Fruit fly (Drosophila melanogaster): ENCODE data around the gene btl.

Gene btl

dm6 chr3L:14053073-14053643 is 22.4 kb upstream of the btl start, which contains the start of the genes CG13484 and Frl (continued):
- TF ChIP-seq Dad (GFP tag; optimal IDR thresholded peaks at IDR 0.05) = peak; percentile 6
- TF ChIP-seq Atf-2 (GFP tag; optimal IDR thresholded peaks at IDR 0.05) = no peak
- no peak for TF ChIP-seq ind (GFP tag; optimal IDR thresholded peaks at IDR 0.05)
- peak; percentile 1 for TF ChIP-seq CG4424 (GFP tag; optimal IDR thresholded peaks at IDR 0.05)
- peak; percentile 51; the same call in 2 of the 3 replicates for TF ChIP-seq row (GFP tag; IDR thresholded peaks at IDR 0.05)
- TF ChIP-seq H15 (GFP tag; IDR thresholded peaks at IDR 0.05) = no peak
- TF ChIP-seq chn (GFP tag; optimal IDR thresholded peaks at IDR 0.05) = no peak
- no peak for TF ChIP-seq CG13624 (GFP tag; optimal IDR thresholded peaks at IDR 0.05)
- TF ChIP-seq tin (GFP tag; optimal IDR thresholded peaks at IDR 0.05) = no peak
- TF ChIP-seq CG14441 (GFP tag; IDR thresholded peaks at IDR 0.05) = no peak
- TF ChIP-seq esg (GFP tag; conservative IDR thresholded peaks at IDR 0.05) = no peak
- TF ChIP-seq Fer2 (tag; optimal IDR thresholded peaks at IDR 0.05) = no peak
- TF ChIP-seq CG6765 (GFP tag; optimal IDR thresholded peaks at IDR 0.05) = no peak
- TF ChIP-seq slbo (GFP tag; IDR thresholded peaks at IDR 0.05) = peak; percentile 38; the same call in 1 of the 2 replicates
- no peak for TF ChIP-seq CG17568 (GFP tag; optimal IDR thresholded peaks at IDR 0.05)
- peak; percentile 96 for TF ChIP-seq CG4617 (GFP tag; optimal IDR thresholded peaks at IDR 0.05; ENCODE audit: borderline replicate concordance)
- TF ChIP-seq CG12104 (GFP tag; optimal IDR thresholded peaks at IDR 0.05) = no peak
- TF ChIP-seq wdn (GFP tag; IDR thresholded peaks at IDR 0.05) = peak; percentile 11; the same call in 1 of the 2 replicates
- 0 out of 3 replicates have a peak, but pooled peaks have one; percentile 16 for TF ChIP-seq CG34224 (GFP tag; IDR thresholded peaks at IDR 0.05; ENCODE audit: partially characterized antibody)
- TF ChIP-seq CG3726 (GFP tag; IDR thresholded peaks at IDR 0.05) = no peak
- TF ChIP-seq CG4282 (GFP tag; optimal IDR thresholded peaks at IDR 0.05) = peak; percentile 61
- TF ChIP-seq Gug (GFP tag; IDR thresholded peaks at IDR 0.05) = peak; percentile 33; the same call in 1 of the 4 replicates
- peak; percentile 39 for TF ChIP-seq Bdp1 (GFP tag; optimal IDR thresholded peaks at IDR 0.05)
- peak; percentile 49 for TF ChIP-seq Sry-δ (GFP tag; optimal IDR thresholded peaks at IDR 0.05)
- peak in 1 of 2 experiments; percentile 39 for TF ChIP-seq dpn (GFP tag; optimal IDR thresholded peaks at IDR 0.05)
- TF ChIP-seq Myb (GFP tag; optimal IDR thresholded peaks at IDR 0.05) = peak; percentile 52
- TF ChIP-seq hbn (GFP tag; IDR thresholded peaks at IDR 0.05; ENCODE audit: partially characterized antibody) = no peak
- TF ChIP-seq sim (GFP tag; IDR thresholded peaks at IDR 0.05) = no peak
- no peak for TF ChIP-seq cato (GFP tag; optimal IDR thresholded peaks at IDR 0.05; ENCODE audit: borderline replicate concordance)
- TF ChIP-seq zen (tag; optimal IDR thresholded peaks at IDR 0.05) = peak; percentile 78
- TF ChIP-seq CG10565 (GFP tag; optimal IDR thresholded peaks at IDR 0.05) = no peak
- no peak for TF ChIP-seq Taf1 (GFP tag; IDR thresholded peaks at IDR 0.05)
- TF ChIP-seq CG15269 (tag; optimal IDR thresholded peaks at IDR 0.05) = peak; percentile 3
- no peak for TF ChIP-seq CG15073 (GFP tag; optimal IDR thresholded peaks at IDR 0.05)
- TF ChIP-seq CG10543 (GFP tag; optimal IDR thresholded peaks at IDR 0.05) = peak; percentile 59
- TF ChIP-seq zen2 (GFP tag; IDR thresholded peaks at IDR 0.05; ENCODE audit: partially characterized antibody) = no peak
- no peak for TF ChIP-seq CG43689 (GFP tag; IDR thresholded peaks at IDR 0.05)
- TF ChIP-seq pum (GFP tag; optimal IDR thresholded peaks at IDR 0.05) = no peak
- peak; percentile 85 for TF ChIP-seq CG33213 (GFP tag; optimal IDR thresholded peaks at IDR 0.05)
- TF ChIP-seq ase (GFP tag; IDR thresholded peaks at IDR 0.05) = no peak
- no peak for TF ChIP-seq sens-2 (GFP tag; IDR thresholded peaks at IDR 0.05)
- no peak for TF ChIP-seq en (GFP tag; optimal IDR thresholded peaks at IDR 0.05)
- no peak for TF ChIP-seq fd96Cb (tag; optimal IDR thresholded peaks at IDR 0.05)
- TF ChIP-seq Nf-YC (tag; optimal IDR thresholded peaks at IDR 0.05) = peak; percentile 70
- TF ChIP-seq Ets97D (GFP tag; optimal IDR thresholded peaks at IDR 0.05) = peak; percentile 82
- TF ChIP-seq salm (tag; optimal IDR thresholded peaks at IDR 0.05) = peak; percentile 22
- no peak for TF ChIP-seq CG13123 (GFP tag; optimal IDR thresholded peaks at IDR 0.05)
- TF ChIP-seq Xbp1 (GFP tag; optimal IDR thresholded peaks at IDR 0.05) = peak; percentile 23
- TF ChIP-seq Oaz (GFP tag; IDR thresholded peaks at IDR 0.05) = no peak
- TF ChIP-seq bowl (GFP tag; IDR thresholded peaks at IDR 0.05) = peak; percentile 32; the same call in 1 of the 2 replicates
- no peak for TF ChIP-seq btn (GFP tag; optimal IDR thresholded peaks at IDR 0.05)
